Fruit fly (Drosophila melanogaster): ENCODE results near the gene Osi20.

The Osi20 gene

DNA sequence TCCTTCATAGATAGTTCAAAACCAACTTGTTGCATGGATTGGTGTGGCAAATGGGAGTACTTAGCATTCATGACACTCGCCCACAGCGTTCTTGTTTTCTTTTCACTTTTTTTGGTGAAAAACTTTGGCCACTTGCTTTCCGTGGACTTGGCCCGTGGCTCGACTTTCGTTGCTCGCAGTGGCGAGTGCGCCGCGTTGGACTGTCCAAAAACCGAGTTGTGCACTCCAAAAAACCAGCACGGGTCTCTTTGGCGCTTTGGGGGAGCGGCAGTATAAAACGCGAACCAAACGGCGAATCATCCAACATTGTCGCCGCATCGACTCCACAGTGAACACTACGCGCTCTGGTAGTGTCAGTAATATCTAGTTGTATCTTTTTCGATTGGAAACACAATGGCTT is at the start of gene Osi20:
Gene Osi20, plus strand, starts transcription at position 301 of the 400 bp plus-strand sequence.
- TF ChIP-seq insv (optimal IDR thresholded peaks at IDR 0.05), result no peak

DNA sequence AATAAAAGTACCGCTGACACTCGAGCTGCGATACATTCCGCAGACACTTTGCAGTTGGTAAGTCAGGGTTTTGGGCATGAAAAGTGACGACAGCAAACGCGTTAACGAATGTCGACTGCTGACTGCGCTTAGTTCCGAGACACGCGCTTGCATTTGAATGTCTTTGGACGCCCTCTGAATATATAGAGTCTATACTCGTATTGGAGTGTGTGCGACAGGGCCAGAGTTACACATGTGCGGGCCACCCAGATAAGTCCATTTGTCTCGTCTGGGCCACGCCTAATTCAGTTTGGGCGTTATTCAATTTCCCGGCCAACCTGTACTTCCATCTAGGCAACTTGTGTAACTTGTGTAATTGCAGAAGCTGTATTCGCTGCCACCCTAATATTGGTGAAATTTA is 49.6 kb upstream of the Osi20 start:
- TF ChIP-seq insv (optimal IDR thresholded peaks at IDR 0.05), result no peak
- no peak for TF ChIP-seq h (optimal IDR thresholded peaks at IDR 0.05)
- no peak for TF ChIP-seq psq (optimal IDR thresholded peaks at IDR 0.05)
- no peak for TF ChIP-seq Sin3A (optimal IDR thresholded peaks at IDR 0.05)
- TF ChIP-seq Myc (optimal IDR thresholded peaks at IDR 0.05), result no peak
- TF ChIP-seq ttk (optimal IDR thresholded peaks at IDR 0.05), result no peak

DNA sequence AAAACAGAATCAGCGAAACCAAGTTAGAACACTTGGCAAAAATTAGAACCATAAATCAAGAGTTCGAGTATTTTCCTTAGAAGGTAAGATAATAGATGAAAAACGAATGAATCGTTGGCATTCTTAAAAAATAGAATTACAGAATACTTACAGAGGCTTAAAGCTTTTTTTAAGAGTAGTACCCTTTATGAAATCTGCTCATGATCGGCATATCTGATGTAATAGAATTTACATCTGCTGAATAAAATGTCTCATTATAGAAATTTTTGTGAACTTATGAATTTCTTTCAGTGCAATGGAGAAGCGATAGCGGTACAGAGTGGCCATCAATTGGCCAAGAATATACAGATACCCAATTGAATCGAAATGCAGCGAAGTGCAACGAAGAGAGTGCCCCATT is 48.5 kb upstream of the Osi20 start, which contains the start of gene Osi13:
Gene Osi13, plus strand, starts transcription at position 301 of the 400 bp plus-strand sequence.
- TF ChIP-seq psq (optimal IDR thresholded peaks at IDR 0.05), result no peak
- TF ChIP-seq insv (optimal IDR thresholded peaks at IDR 0.05), result no peak
- no peak for TF ChIP-seq ttk (optimal IDR thresholded peaks at IDR 0.05)
- TF ChIP-seq Sin3A (optimal IDR thresholded peaks at IDR 0.05), result no peak
- TF ChIP-seq Myc (optimal IDR thresholded peaks at IDR 0.05), result no peak
- TF ChIP-seq h (optimal IDR thresholded peaks at IDR 0.05), result no peak

DNA sequence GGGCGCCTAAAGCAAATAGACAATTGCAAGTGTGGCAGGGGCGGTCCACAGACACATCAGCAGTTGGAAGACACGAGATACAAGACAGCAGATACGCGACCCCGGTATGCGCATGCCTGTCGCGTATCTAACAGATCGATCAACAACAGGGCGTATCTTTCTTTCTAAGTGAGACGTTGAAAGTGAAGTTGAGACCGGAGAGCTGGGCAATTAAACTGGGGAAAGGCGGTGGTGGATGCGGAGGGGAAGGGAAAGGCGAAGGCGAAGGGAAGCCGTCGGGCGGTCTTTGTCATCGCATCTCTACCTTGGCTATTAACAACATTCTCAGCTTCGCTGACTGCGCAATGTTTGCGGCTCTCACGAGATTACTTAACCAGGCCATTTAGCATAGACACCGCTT is 45.8 kb upstream of the Osi20 start:
- no peak for TF ChIP-seq ttk (optimal IDR thresholded peaks at IDR 0.05)
- TF ChIP-seq h (optimal IDR thresholded peaks at IDR 0.05), result no peak
- TF ChIP-seq psq (optimal IDR thresholded peaks at IDR 0.05), result no peak
- TF ChIP-seq Sin3A (optimal IDR thresholded peaks at IDR 0.05), result no peak
- TF ChIP-seq insv (optimal IDR thresholded peaks at IDR 0.05), result no peak
- TF ChIP-seq Myc (optimal IDR thresholded peaks at IDR 0.05), result no peak

DNA sequence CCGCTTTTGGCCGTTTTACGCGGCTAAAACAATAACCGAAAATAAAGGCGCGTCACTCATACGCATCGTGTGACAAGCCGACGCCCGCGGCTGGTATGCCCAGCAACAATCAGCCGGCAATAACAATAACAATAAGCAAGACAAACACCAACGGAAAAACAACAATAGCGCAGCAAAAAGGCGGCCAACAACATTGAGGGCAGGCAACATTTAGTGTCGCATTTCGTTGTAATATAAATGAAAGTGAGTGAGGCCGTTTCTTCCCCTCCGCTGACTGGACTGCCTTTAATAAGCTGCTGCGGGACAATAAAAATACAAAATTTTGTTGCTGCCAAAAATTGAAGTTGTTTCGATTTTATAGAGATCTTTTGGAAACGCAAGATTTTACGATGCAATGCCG is 42.7 kb upstream of the Osi20 start:
- no peak for TF ChIP-seq insv (optimal IDR thresholded peaks at IDR 0.05)
- TF ChIP-seq psq (optimal IDR thresholded peaks at IDR 0.05), result no peak
- TF ChIP-seq h (optimal IDR thresholded peaks at IDR 0.05), result no peak
- TF ChIP-seq Myc (optimal IDR thresholded peaks at IDR 0.05), result no peak
- TF ChIP-seq ttk (optimal IDR thresholded peaks at IDR 0.05), result no peak
- no peak for TF ChIP-seq Sin3A (optimal IDR thresholded peaks at IDR 0.05)

DNA sequence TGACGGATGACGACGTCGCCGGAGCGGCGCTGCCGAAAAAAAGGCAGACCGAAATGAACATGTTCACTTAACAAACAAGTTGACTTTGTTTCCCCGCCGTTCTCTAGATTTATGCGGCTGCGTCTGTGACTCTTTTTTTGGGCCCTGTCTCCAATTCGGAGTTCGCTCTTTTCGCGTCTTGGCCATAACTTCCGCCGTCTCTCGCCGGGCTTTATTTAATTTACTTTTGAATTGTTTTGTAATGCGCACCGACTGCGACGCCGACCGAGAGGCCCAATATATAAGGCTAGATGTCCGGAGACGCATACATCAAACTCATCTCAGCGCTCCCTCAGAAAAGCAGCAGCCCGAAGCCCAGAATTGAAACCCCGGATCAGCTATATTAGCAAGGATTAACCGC is 41.1 kb upstream of the Osi20 start, which contains the start of gene Osi14:
Gene Osi14, plus strand, starts transcription at position 301 of the 400 bp plus-strand sequence.
- TF ChIP-seq Sin3A (optimal IDR thresholded peaks at IDR 0.05) (no peak), ttk (optimal IDR thresholded peaks at IDR 0.05) (no peak), insv (optimal IDR thresholded peaks at IDR 0.05) (no peak), h (optimal IDR thresholded peaks at IDR 0.05) (no peak), psq (optimal IDR thresholded peaks at IDR 0.05) (no peak), Myc (optimal IDR thresholded peaks at IDR 0.05) (no peak)

DNA sequence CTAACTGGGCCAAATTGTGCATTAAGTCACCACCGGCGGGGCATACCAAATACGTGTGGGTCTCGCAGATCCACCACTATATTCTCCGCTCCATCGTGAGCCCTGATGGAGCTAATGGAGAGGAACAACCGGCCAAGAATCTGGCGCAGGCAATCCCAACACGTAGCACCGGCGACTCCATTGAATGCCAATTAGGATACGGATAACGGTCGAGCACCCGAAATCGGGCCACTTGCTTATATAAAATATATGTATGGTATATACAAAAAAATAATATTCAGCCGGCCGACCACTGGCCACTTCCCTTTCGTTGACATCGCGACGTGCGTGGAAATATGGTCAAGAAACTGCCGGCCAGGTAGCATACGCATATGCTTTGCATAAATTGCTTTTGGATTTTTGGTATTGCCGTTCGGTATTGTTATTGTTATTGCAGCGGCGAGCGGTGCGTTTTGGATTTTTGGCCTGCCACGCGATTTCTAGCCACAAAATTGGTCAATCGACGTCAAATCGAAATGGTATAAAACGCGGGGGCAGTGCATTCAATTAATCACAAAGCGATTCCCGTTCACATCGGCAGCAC is 38.5 kb upstream of the Osi20 start, which contains the start of gene Osi15:
Gene Osi15, plus strand, starts transcription at position 548 of the 583 bp plus-strand sequence.
- TF ChIP-seq h (optimal IDR thresholded peaks at IDR 0.05) (no peak), Myc (optimal IDR thresholded peaks at IDR 0.05) (no peak), psq (optimal IDR thresholded peaks at IDR 0.05) (no peak), insv (optimal IDR thresholded peaks at IDR 0.05) (no peak), Sin3A (optimal IDR thresholded peaks at IDR 0.05) (no peak), ttk (optimal IDR thresholded peaks at IDR 0.05) (no peak)

DNA sequence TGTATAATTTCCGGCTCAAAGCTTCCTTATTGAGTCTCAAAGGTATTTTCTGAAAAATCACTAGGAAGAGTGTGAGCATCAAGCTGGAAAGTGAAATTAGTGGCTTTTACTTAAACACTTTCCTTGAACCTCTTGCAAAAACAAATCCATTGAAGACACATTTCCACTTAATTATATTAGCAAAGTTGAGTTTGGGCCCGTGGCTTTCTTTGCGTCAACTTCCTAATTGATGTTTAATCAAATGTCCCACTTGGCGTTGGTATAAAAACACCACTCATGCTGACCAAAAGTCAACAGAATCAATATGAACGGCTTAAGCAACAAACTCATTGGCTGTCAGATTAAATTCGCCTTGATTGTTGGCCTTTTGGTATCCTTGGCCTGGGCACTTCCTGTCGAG is 36.2 kb upstream of the Osi20 start, which contains the start of gene CG46396:
Gene CG46396, plus strand, starts transcription at position 301 of the 400 bp plus-strand sequence.
- no peak for TF ChIP-seq psq (optimal IDR thresholded peaks at IDR 0.05)
- TF ChIP-seq insv (optimal IDR thresholded peaks at IDR 0.05), result no peak
- no peak for TF ChIP-seq ttk (optimal IDR thresholded peaks at IDR 0.05)
- TF ChIP-seq Myc (optimal IDR thresholded peaks at IDR 0.05), result no peak
- TF ChIP-seq h (optimal IDR thresholded peaks at IDR 0.05), result no peak
- no peak for TF ChIP-seq Sin3A (optimal IDR thresholded peaks at IDR 0.05)

DNA sequence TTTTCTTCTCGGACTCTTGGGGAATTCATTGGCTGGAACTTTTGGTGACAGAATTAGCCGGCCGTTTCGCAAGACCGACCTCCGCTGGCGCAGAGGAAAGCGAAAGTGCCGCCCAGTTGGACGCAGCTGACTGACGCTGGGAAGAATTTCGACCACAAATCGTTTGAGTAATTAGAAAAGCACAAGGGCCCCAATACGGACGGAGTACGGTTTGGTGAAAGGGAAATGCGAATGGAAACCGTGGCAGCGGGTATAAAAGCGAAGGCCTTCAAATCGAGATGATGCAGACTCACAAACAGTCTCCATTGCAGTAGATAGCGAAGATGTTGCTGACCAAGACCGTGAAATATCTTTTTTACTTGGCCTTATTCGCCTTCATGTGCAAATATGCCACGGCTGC is 34.9 kb upstream of the Osi20 start, which contains the start of gene Osi16:
Gene Osi16, plus strand, starts transcription at position 301 of the 400 bp plus-strand sequence.
- TF ChIP-seq Myc (optimal IDR thresholded peaks at IDR 0.05) (no peak), ttk (optimal IDR thresholded peaks at IDR 0.05) (no peak), insv (optimal IDR thresholded peaks at IDR 0.05) (no peak), h (optimal IDR thresholded peaks at IDR 0.05) (no peak), psq (optimal IDR thresholded peaks at IDR 0.05) (no peak), Sin3A (optimal IDR thresholded peaks at IDR 0.05) (no peak)

DNA sequence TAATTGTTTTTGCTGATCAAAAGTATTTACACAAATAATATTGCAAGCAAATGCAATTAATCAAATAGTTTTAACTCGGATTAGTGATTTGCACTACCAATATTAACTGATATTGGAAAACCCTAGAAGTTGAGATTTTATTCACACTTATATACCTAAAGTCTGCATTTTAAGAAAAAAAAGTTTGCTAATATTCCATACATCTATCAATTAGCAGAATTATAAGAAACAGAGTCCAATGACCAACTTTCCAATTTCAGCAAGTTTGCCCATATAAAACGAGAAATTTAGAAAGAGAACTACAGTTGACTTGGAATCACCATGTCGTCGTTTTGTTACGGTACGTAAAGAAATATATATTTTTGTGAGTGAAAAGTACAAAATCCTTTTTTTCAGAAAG is 33.3 kb upstream of the Osi20 start, which contains the start of gene CG46026:
Gene CG46026, plus strand, starts transcription at position 301 of the 400 bp plus-strand sequence.
- TF ChIP-seq ttk (optimal IDR thresholded peaks at IDR 0.05) (no peak), insv (optimal IDR thresholded peaks at IDR 0.05) (no peak), h (optimal IDR thresholded peaks at IDR 0.05) (no peak), Sin3A (optimal IDR thresholded peaks at IDR 0.05) (no peak), psq (optimal IDR thresholded peaks at IDR 0.05) (no peak), Myc (optimal IDR thresholded peaks at IDR 0.05) (no peak)

DNA sequence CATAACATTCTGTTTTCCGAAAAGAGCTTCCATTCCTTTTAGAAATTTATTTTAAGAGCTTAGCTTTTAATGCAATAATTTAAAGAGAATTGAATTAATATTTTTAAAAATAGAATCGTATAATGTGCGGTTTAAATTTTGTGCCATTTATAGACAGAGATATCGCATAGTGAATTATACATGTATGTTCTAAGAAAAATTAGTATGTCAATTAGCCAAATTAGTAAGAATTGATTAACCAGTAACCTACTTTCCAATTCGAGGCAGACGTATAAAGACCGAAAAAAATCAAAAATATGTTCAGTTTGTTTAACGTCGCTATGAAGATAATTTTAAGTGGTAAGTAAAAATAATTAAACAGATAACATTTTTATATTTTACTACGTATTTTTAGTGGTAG is 30.2 kb upstream of the Osi20 start, which contains the start of gene CG31560:
Gene CG31560, plus strand, starts transcription at position 301 of the 400 bp plus-strand sequence.
- TF ChIP-seq insv (optimal IDR thresholded peaks at IDR 0.05) (no peak), Sin3A (optimal IDR thresholded peaks at IDR 0.05) (no peak), psq (optimal IDR thresholded peaks at IDR 0.05) (no peak), Myc (optimal IDR thresholded peaks at IDR 0.05) (no peak), ttk (optimal IDR thresholded peaks at IDR 0.05) (no peak), h (optimal IDR thresholded peaks at IDR 0.05) (no peak)

DNA sequence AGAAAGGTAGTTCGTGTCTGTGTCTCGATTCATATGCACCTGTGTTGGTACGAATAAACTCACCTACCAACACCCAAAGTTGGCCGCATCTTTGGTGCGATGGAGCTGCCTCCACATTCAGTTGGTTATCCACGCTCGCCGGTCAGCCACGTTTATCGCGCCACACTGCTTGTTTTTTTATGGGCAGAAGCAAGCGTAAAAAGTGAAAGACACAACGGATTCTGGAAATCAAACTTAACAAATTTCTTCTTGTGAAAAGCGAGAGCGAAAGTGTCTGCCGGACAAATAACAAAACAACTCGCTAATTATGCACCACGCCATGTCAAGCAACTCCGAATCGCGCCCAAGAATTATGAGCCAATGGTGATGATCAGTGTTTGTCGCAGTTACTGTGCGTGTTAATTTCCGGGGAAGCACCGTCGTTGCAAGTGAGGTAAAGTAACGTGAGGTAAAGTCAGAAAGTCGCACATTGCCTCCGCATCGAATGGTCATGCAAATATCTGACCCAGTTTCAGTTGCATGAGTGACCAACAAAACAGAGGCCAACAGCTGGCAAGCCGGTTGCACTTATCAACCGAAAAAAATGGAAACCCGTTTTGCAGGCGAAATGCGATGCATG is 28.1 kb upstream of the Osi20 start, which contains the start of gene Osi17:
Gene Osi17, plus strand, starts transcription at position 132 of the 619 bp plus-strand sequence.
- TF ChIP-seq Sin3A (optimal IDR thresholded peaks at IDR 0.05) (no peak), psq (optimal IDR thresholded peaks at IDR 0.05) (no peak), ttk (optimal IDR thresholded peaks at IDR 0.05) (no peak)
